Worm (Caenorhabditis elegans): ENCODE measurements around the gene F29A7.6.

Gene F29A7.6

ce11 chrII:2747956-2748621, 4.3 kb downstream of the F29A7.6 start (continued):
- no peak for TF ChIP-seq fkh-10 (GFP tag; optimal IDR thresholded peaks at IDR 0.05)
- no peak for TF ChIP-seq zip-5 (tag; optimal IDR thresholded peaks at IDR 0.05)
- no peak for TF ChIP-seq sdc-2 (tag; optimal IDR thresholded peaks at IDR 0.05)
- peak; percentile 53 for TF ChIP-seq tbx-2 (tag; optimal IDR thresholded peaks at IDR 0.05)
- TF ChIP-seq unc-42 (tag; optimal IDR thresholded peaks at IDR 0.05): peak; percentile 71
- no peak for TF ChIP-seq pax-1 (tag; optimal IDR thresholded peaks at IDR 0.05)
- TF ChIP-seq madf-2 (tag; optimal IDR thresholded peaks at IDR 0.05): no peak
- TF ChIP-seq ceh-9 (tag; optimal IDR thresholded peaks at IDR 0.05): no peak
- peak; percentile 44 for TF ChIP-seq nfya-1 (tag; optimal IDR thresholded peaks at IDR 0.05)
- no peak for TF ChIP-seq ceh-19 (GFP tag; optimal IDR thresholded peaks at IDR 0.05)
- TF ChIP-seq npax-4 (tag; optimal IDR thresholded peaks at IDR 0.05): no peak

- TF ChIP-seq mec-3 (tag; optimal IDR thresholded peaks at IDR 0.05; ENCODE audit: borderline replicate concordance) (no peak), che-1 (tag; optimal IDR thresholded peaks at IDR 0.05) (no peak), ceh-14 (tag; optimal IDR thresholded peaks at IDR 0.05) (no peak), hlh-30 (tag; optimal IDR thresholded peaks at IDR 0.05; ENCODE audit: insufficient read depth) (no peak), fkh-10 (GFP tag; optimal IDR thresholded peaks at IDR 0.05) (no peak), C08G9.2 (tag; optimal IDR thresholded peaks at IDR 0.05) (no peak), pha-2 (tag; optimal IDR thresholded peaks at IDR 0.05) (no peak), nhr-11 (tag; optimal IDR thresholded peaks at IDR 0.05) (no peak), hlh-6 (tag; optimal IDR thresholded peaks at IDR 0.05) (no peak), K02D7.2 (tag; optimal IDR thresholded peaks at IDR 0.05) (no peak), dmd-4 (tag; optimal IDR thresholded peaks at IDR 0.05; ENCODE audit: borderline replicate concordance) (no peak)
These were observed 10.2 kb downstream of the F29A7.6 start, which contains the start of gene T05A8.7 for ce11 chrII:2742251-2742650. T05A8.7 (minus strand) TSS chrII:2742351.

- TF ChIP-seq elt-4 (tag; optimal IDR thresholded peaks at IDR 0.05) (no peak), syd-9 (tag; optimal IDR thresholded peaks at IDR 0.05) (no peak), F13H6.1 (tag; optimal IDR thresholded peaks at IDR 0.05) (no peak), hlh-30 (tag; optimal IDR thresholded peaks at IDR 0.05; ENCODE audit: insufficient read depth) (no peak), ceh-19 (GFP tag; optimal IDR thresholded peaks at IDR 0.05) (no peak), T23F11.4 (GFP tag; optimal IDR thresholded peaks at IDR 0.05) (no peak), unc-86 (tag; optimal IDR thresholded peaks at IDR 0.05) (no peak), ceh-31 (tag; optimal IDR thresholded peaks at IDR 0.05) (no peak), mec-3 (tag; optimal IDR thresholded peaks at IDR 0.05; ENCODE audit: borderline replicate concordance) (no peak), C38D4.7 (GFP tag; optimal IDR thresholded peaks at IDR 0.05) (no peak), gmeb-2 (tag; optimal IDR thresholded peaks at IDR 0.05) (no peak), ref-2 (tag; optimal IDR thresholded peaks at IDR 0.05) (no peak), ceh-24 (tag; optimal IDR thresholded peaks at IDR 0.05) (no peak), nhr-11 (tag; optimal IDR thresholded peaks at IDR 0.05) (no peak), ceh-9 (tag; optimal IDR thresholded peaks at IDR 0.05) (no peak), odd-2 (tag; optimal IDR thresholded peaks at IDR 0.05) (no peak), ztf-16 (tag; optimal IDR thresholded peaks at IDR 0.05) (no peak), npax-4 (tag; optimal IDR thresholded peaks at IDR 0.05) (no peak), sox-2 (GFP tag; IDR thresholded peaks at IDR 0.05) (no peak), pqm-1 (tag; optimal IDR thresholded peaks at IDR 0.05) (no peak)
These were observed 11.0 kb downstream of the F29A7.6 start for ce11 chrII:2741405-2741804.

- no peak for TF ChIP-seq pha-2 (tag; optimal IDR thresholded peaks at IDR 0.05)
- TF ChIP-seq pag-3 (tag; optimal IDR thresholded peaks at IDR 0.05; ENCODE audit: borderline replicate concordance): no peak
- TF ChIP-seq unc-3 (GFP tag; conservative IDR thresholded peaks at IDR 0.05): no peak
- TF ChIP-seq unc-3 (tag; optimal IDR thresholded peaks at IDR 0.05): no peak
- TF ChIP-seq lin-11 (tag; optimal IDR thresholded peaks at IDR 0.05): no peak
- TF ChIP-seq hlh-8 (tag; optimal IDR thresholded peaks at IDR 0.05): no peak
- TF ChIP-seq nfya-1 (tag; optimal IDR thresholded peaks at IDR 0.05): no peak
- TF ChIP-seq mec-3 (tag; optimal IDR thresholded peaks at IDR 0.05; ENCODE audit: borderline replicate concordance): no peak
- TF ChIP-seq ztf-16 (tag; optimal IDR thresholded peaks at IDR 0.05): no peak
- no peak for TF ChIP-seq ttx-3 (tag; optimal IDR thresholded peaks at IDR 0.05)
- TF ChIP-seq odd-2 (tag; optimal IDR thresholded peaks at IDR 0.05): no peak
- no peak for TF ChIP-seq hlh-13 (GFP tag; optimal IDR thresholded peaks at IDR 0.05)
- TF ChIP-seq ceh-48 (tag; optimal IDR thresholded peaks at IDR 0.05): no peak
- TF ChIP-seq syd-9 (tag; optimal IDR thresholded peaks at IDR 0.05): no peak
- TF ChIP-seq fkh-10 (GFP tag; optimal IDR thresholded peaks at IDR 0.05): no peak
- no peak for TF ChIP-seq che-1 (tag; optimal IDR thresholded peaks at IDR 0.05)
- TF ChIP-seq ahr-1 (tag; optimal IDR thresholded peaks at IDR 0.05): no peak
- TF ChIP-seq sox-2 (GFP tag; IDR thresholded peaks at IDR 0.05): no peak
- TF ChIP-seq sdc-2 (tag; optimal IDR thresholded peaks at IDR 0.05): no peak
These were observed 12.8 kb downstream of the F29A7.6 start, which contains the start of gene T05A8.6 for ce11 chrII:2739619-2740018. T05A8.6 (minus strand) TSS chrII:2739719.
